Fruit fly (Drosophila melanogaster): ENCODE measurements around the gene mib1.

dm6 chr3L:16040389-16040788 lies 28.8 kb upstream of the mib1 start:
- TF ChIP-seq Ets98B (GFP tag; IDR thresholded peaks at IDR 0.05) (no peak), fd96Ca (GFP tag; IDR thresholded peaks at IDR 0.05) (no peak), CG32121 (GFP tag; IDR thresholded peaks at IDR 0.05) (no peak), rn (GFP tag; IDR thresholded peaks at IDR 0.05) (no peak), CG15710 (tag; optimal IDR thresholded peaks at IDR 0.05) (no peak), CG10348 (GFP tag; IDR thresholded peaks at IDR 0.05) (no peak), CG12605 (GFP tag; IDR thresholded peaks at IDR 0.05) (0 out of 2 replicates have a peak, but pooled peaks have one; percentile 9), CG9948 (tag; optimal IDR thresholded peaks at IDR 0.05) (no peak), CG17806 (tag; optimal IDR thresholded peaks at IDR 0.05) (no peak)

Data from whole organism, pupa.